Worm (Caenorhabditis elegans): ENCODE measurements around the gene srt-39.

Gene srt-39

ce11 chrV:12450441-12450840 is 34.2 kb upstream of the srt-39 start, which contains the start of gene F28C1.1:
F28C1.1 (plus strand) TSS chrV:12450805.
- TF ChIP-seq nfya-1 (tag; optimal IDR thresholded peaks at IDR 0.05; ENCODE audit: insufficient read depth) (peak; percentile 46), nhr-12 (tag; optimal IDR thresholded peaks at IDR 0.05) (no peak), nhr-11 (tag; optimal IDR thresholded peaks at IDR 0.05) (no peak), sea-2 (GFP tag; optimal IDR thresholded peaks at IDR 0.05) (no peak), pha-4 (tag; optimal IDR thresholded peaks at IDR 0.05) (peak; percentile 33), R02D3.7 (tag; optimal IDR thresholded peaks at IDR 0.05) (peak; percentile 66), zag-1 (tag; optimal IDR thresholded peaks at IDR 0.05) (no peak)

- TF ChIP-seq ceh-9 (tag; optimal IDR thresholded peaks at IDR 0.05) (no peak), nfya-1 (tag; optimal IDR thresholded peaks at IDR 0.05; ENCODE audit: insufficient read depth) (peak; percentile 20)
Observed at ce11 chrV:12455695-12456094, 29.0 kb upstream of the srt-39 start.

- TF ChIP-seq lsy-12 (tag; optimal IDR thresholded peaks at IDR 0.05) (no peak), egl-5 (tag; optimal IDR thresholded peaks at IDR 0.05) (peak; percentile 6)
Observed at ce11 chrV:12460583-12460982, 24.1 kb upstream of the srt-39 start.

- no peak for TF ChIP-seq nhr-77 (tag; optimal IDR thresholded peaks at IDR 0.05)
- no peak for TF ChIP-seq hmg-11 (tag; optimal IDR thresholded peaks at IDR 0.05)
- TF ChIP-seq nhr-67 (tag; optimal IDR thresholded peaks at IDR 0.05), result no peak
- TF ChIP-seq zag-1 (tag; optimal IDR thresholded peaks at IDR 0.05), result no peak
- TF ChIP-seq pha-4 (tag; optimal IDR thresholded peaks at IDR 0.05), result peak; percentile 27
- no peak for TF ChIP-seq ceh-28 (tag; optimal IDR thresholded peaks at IDR 0.05)
- TF ChIP-seq fkh-10 (GFP tag; optimal IDR thresholded peaks at IDR 0.05), result no peak
- TF ChIP-seq nhr-23 (tag; optimal IDR thresholded peaks at IDR 0.05), result no peak
- no peak for TF ChIP-seq jun-1 (tag; optimal IDR thresholded peaks at IDR 0.05)
- no peak for TF ChIP-seq unc-39 (tag; optimal IDR thresholded peaks at IDR 0.05)
- no peak for TF ChIP-seq mml-1 (tag; optimal IDR thresholded peaks at IDR 0.05)
- no peak for TF ChIP-seq lin-15B (tag; optimal IDR thresholded peaks at IDR 0.05)
- TF ChIP-seq nhr-76 (tag; optimal IDR thresholded peaks at IDR 0.05), result no peak
- no peak for TF ChIP-seq eor-1 (tag; optimal IDR thresholded peaks at IDR 0.05)
- TF ChIP-seq tbx-2 (tag; optimal IDR thresholded peaks at IDR 0.05), result no peak
- peak; percentile 19 for TF ChIP-seq nfya-1 (tag; optimal IDR thresholded peaks at IDR 0.05; ENCODE audit: insufficient read depth)
Observed at ce11 chrV:12462908-12463307, 21.8 kb upstream of the srt-39 start, which contains the start of gene egl-10. egl-10 (minus strand) TSS chrV:12463008.

- TF ChIP-seq eor-1 (tag; optimal IDR thresholded peaks at IDR 0.05), result no peak
- TF ChIP-seq unc-39 (tag; optimal IDR thresholded peaks at IDR 0.05), result no peak
- TF ChIP-seq ceh-16 (tag; optimal IDR thresholded peaks at IDR 0.05), result no peak
- TF ChIP-seq lin-39 (tag; optimal IDR thresholded peaks at IDR 0.05), result peak; percentile 81
- TF ChIP-seq egl-5 (tag; optimal IDR thresholded peaks at IDR 0.05), result peak; percentile 83
- no peak for TF ChIP-seq unc-62 (GFP tag; optimal IDR thresholded peaks at IDR 0.05)
- TF ChIP-seq nfya-1 (tag; optimal IDR thresholded peaks at IDR 0.05; ENCODE audit: insufficient read depth), result peak; percentile 76
- peak; percentile 72 for TF ChIP-seq ceh-28 (tag; optimal IDR thresholded peaks at IDR 0.05)
- TF ChIP-seq pqm-1 (tag; optimal IDR thresholded peaks at IDR 0.05), result no peak
- peak; percentile 81 for TF ChIP-seq tbx-2 (tag; optimal IDR thresholded peaks at IDR 0.05)
- TF ChIP-seq nhr-43 (tag; optimal IDR thresholded peaks at IDR 0.05; ENCODE audit: poor library complexity, severe bottlenecking), result peak; percentile 49
- no peak for TF ChIP-seq aly-2 (tag; optimal IDR thresholded peaks at IDR 0.05)
- TF ChIP-seq nhr-23 (tag; optimal IDR thresholded peaks at IDR 0.05), result peak; percentile 82
- peak; percentile 41 for TF ChIP-seq zag-1 (tag; optimal IDR thresholded peaks at IDR 0.05)
- no peak for TF ChIP-seq daf-12 (tag; optimal IDR thresholded peaks at IDR 0.05)
- TF ChIP-seq nhr-67 (tag; optimal IDR thresholded peaks at IDR 0.05), result no peak
- TF ChIP-seq ceh-9 (tag; optimal IDR thresholded peaks at IDR 0.05), result no peak
- TF ChIP-seq fos-1 (tag; optimal IDR thresholded peaks at IDR 0.05), result no peak
- no peak for TF ChIP-seq mml-1 (tag; optimal IDR thresholded peaks at IDR 0.05)
- TF ChIP-seq hmg-11 (tag; optimal IDR thresholded peaks at IDR 0.05), result peak; percentile 95
- TF ChIP-seq ZK546.5 (tag; optimal IDR thresholded peaks at IDR 0.05), result no peak
- TF ChIP-seq fkh-2 (tag; optimal IDR thresholded peaks at IDR 0.05), result no peak
- no peak for TF ChIP-seq nhr-28 (tag; optimal IDR thresholded peaks at IDR 0.05)
- TF ChIP-seq ztf-11 (tag; optimal IDR thresholded peaks at IDR 0.05), result no peak
- TF ChIP-seq nhr-12 (tag; optimal IDR thresholded peaks at IDR 0.05), result no peak
- peak; percentile 26 for TF ChIP-seq nhr-11 (tag; optimal IDR thresholded peaks at IDR 0.05)
- TF ChIP-seq jun-1 (tag; optimal IDR thresholded peaks at IDR 0.05), result peak; percentile 48
- TF ChIP-seq lin-15B (tag; optimal IDR thresholded peaks at IDR 0.05), result peak; percentile 61
- TF ChIP-seq ama-1 (optimal IDR thresholded peaks at IDR 0.05), result peak; percentile 32
- TF ChIP-seq ceh-82 (tag; optimal IDR thresholded peaks at IDR 0.05), result peak; percentile 58
- TF ChIP-seq egl-27 (tag; optimal IDR thresholded peaks at IDR 0.05), result no peak
- peak; percentile 24 for TF ChIP-seq R02D3.7 (tag; optimal IDR thresholded peaks at IDR 0.05)
- TF ChIP-seq nhr-237 (tag; optimal IDR thresholded peaks at IDR 0.05), result no peak
- peak; percentile 57 for TF ChIP-seq pha-4 (tag; optimal IDR thresholded peaks at IDR 0.05)
- TF ChIP-seq nhr-76 (tag; optimal IDR thresholded peaks at IDR 0.05), result no peak
- peak; percentile 41 for TF ChIP-seq nhr-25 (tag; optimal IDR thresholded peaks at IDR 0.05)
- TF ChIP-seq mdl-1 (tag; optimal IDR thresholded peaks at IDR 0.05), result no peak
- no peak for TF ChIP-seq skn-1 (tag; optimal IDR thresholded peaks at IDR 0.05)
- peak; percentile 34 for TF ChIP-seq elt-1 (tag; optimal IDR thresholded peaks at IDR 0.05)
- TF ChIP-seq nhr-77 (tag; optimal IDR thresholded peaks at IDR 0.05), result no peak
Observed at ce11 chrV:12465399-12465798, 19.3 kb upstream of the srt-39 start.
